Fruit fly (Drosophila melanogaster) whole organism, embryonic: Measurements from ENCODE around the gene CG18744.

Source experiments
- BEAF-32 ChIP-seq: fragments of 200-800 bp; sonication (Bioruptor generic); optimal IDR thresholded peaks from 3 replicates; lab custom pipeline; 2017; ENCODE audit warnings: missing biosample characterization, missing genetic modification characterization, mild to moderate bottlenecking, moderate library complexity, missing genetic modification reagents
- CG10147 ChIP-seq: fragments of 200-800 bp; sonication (Bioruptor generic); optimal IDR thresholded peaks from 2 replicates; lab custom pipeline; 2019; ENCODE audit warnings: missing biosample characterization, mild to moderate bottlenecking, missing genetic modification characterization, moderate library complexity
- CG10209 ChIP-seq: fragments of 200-800 bp; sonication (Bioruptor generic); optimal IDR thresholded peaks from 3 replicates; lab custom pipeline; 2017; ENCODE audit warnings: missing biosample characterization, mild to moderate bottlenecking, missing genetic modification characterization, missing genetic modification reagents
- CG10274 ChIP-seq: fragments of 200-800 bp; sonication (Bioruptor generic); optimal IDR thresholded peaks from 3 replicates; lab custom pipeline; 2017; ENCODE audit warnings: missing biosample characterization, mild to moderate bottlenecking, missing genetic modification characterization
- CG10543 ChIP-seq: fragments of 200-800 bp; sonication (Bioruptor generic); optimal IDR thresholded peaks from 3 replicates; lab custom pipeline; 2017; ENCODE audit warnings: missing biosample characterization, mild to moderate bottlenecking, missing genetic modification characterization, moderate library complexity
- CG10565 ChIP-seq: fragments of 200-800 bp; sonication (Bioruptor generic); optimal IDR thresholded peaks from 3 replicates; lab custom pipeline; 2016; ENCODE audit warnings: missing biosample characterization, mild to moderate bottlenecking, missing genetic modification characterization
- CG12769 ChIP-seq: fragments of 200-800 bp; sonication (Bioruptor generic); optimal IDR thresholded peaks from 2 replicates; lab custom pipeline; 2019; ENCODE audit warnings: missing biosample characterization, mild to moderate bottlenecking, missing genetic modification characterization, moderate library complexity
- CG15011 ChIP-seq: fragments of 200-800 bp; sonication (Bioruptor generic); optimal IDR thresholded peaks from 3 replicates; lab custom pipeline; 2018; ENCODE audit warnings: missing biosample characterization, mild to moderate bottlenecking, missing genetic modification characterization
- CG1529 ChIP-seq: fragments of 200-800 bp; sonication (Bioruptor generic); optimal IDR thresholded peaks from 3 replicates; lab custom pipeline; 2018; ENCODE audit warnings: missing biosample characterization, missing genetic modification characterization
- CG15514 ChIP-seq: fragments of 200-800 bp; sonication (Bioruptor generic); optimal IDR thresholded peaks from 3 replicates; lab custom pipeline; 2017; ENCODE audit warnings: missing biosample characterization, missing genetic modification characterization, mild to moderate bottlenecking, moderate library complexity, missing genetic modification reagents
- CG34376 ChIP-seq: fragments of 200-800 bp; sonication (Bioruptor generic); optimal IDR thresholded peaks from 2 replicates; lab custom pipeline; 2018; ENCODE audit warnings: missing biosample characterization, mild to moderate bottlenecking, missing genetic modification characterization
- CG4404 ChIP-seq: fragments of 200-800 bp; sonication (Bioruptor generic); IDR thresholded peaks from 2 replicates; pipeline ENCODE4 v1.3.6; 2022; ENCODE audit warnings: missing biosample characterization, missing genetic modification characterization
- CG6683 ChIP-seq: fragments of 200-800 bp; sonication (Bioruptor generic); optimal IDR thresholded peaks from 2 replicates; lab custom pipeline; 2017; ENCODE audit warnings: missing biosample characterization, mild to moderate bottlenecking, missing genetic modification characterization, missing genetic modification reagents
- CG6791 ChIP-seq: fragments of 200-800 bp; sonication (Bioruptor generic); IDR thresholded peaks from 3 replicates; pipeline ENCODE4 v1.3.6; 2022; ENCODE audit warnings: missing biosample characterization, missing genetic modification characterization; ENCODE audit not compliant: partially characterized antibody
- CG7357 ChIP-seq: fragments of 200-800 bp; sonication (Bioruptor generic); IDR thresholded peaks from 3 replicates; pipeline ENCODE4 v1.3.6; 2022; ENCODE audit warnings: missing biosample characterization, missing genetic modification characterization
- CG8765 ChIP-seq: fragments of 200-800 bp; sonication (Bioruptor generic); IDR thresholded peaks from 2 replicates; pipeline ENCODE4 v1.3.6; 2022; ENCODE audit warnings: missing biosample characterization, missing genetic modification characterization
- CG9876 ChIP-seq: fragments of 200-800 bp; sonication (Bioruptor generic); optimal IDR thresholded peaks from 2 replicates; lab custom pipeline; 2016; ENCODE audit warnings: missing biosample characterization, missing genetic modification characterization
- Dbx ChIP-seq: fragments of 200-800 bp; sonication (Bioruptor generic); IDR thresholded peaks from 3 replicates; pipeline ENCODE4 v1.3.6; 2022; ENCODE audit warnings: missing biosample characterization, missing genetic modification characterization
- Doc2 ChIP-seq: fragments of 200-800 bp; sonication (Bioruptor generic); IDR thresholded peaks from 2 replicates; pipeline ENCODE4 v1.3.6; 2022; ENCODE audit warnings: missing biosample characterization, missing genetic modification characterization
- GATAe ChIP-seq: fragments of 200-800 bp; sonication (Bioruptor generic); conservative IDR thresholded peaks from 2 replicates; pipeline ENCODE4 v1.3.6; 2022; ENCODE audit warnings: missing biosample characterization, missing genetic modification characterization
- HLH54F ChIP-seq: fragments of 200-800 bp; sonication (Bioruptor generic); optimal IDR thresholded peaks from 3 replicates; lab custom pipeline; 2016; ENCODE audit warnings: missing biosample characterization, missing genetic modification characterization
- HmgZ ChIP-seq: fragments of 200-800 bp; sonication (Bioruptor generic); optimal IDR thresholded peaks from 2 replicates; lab custom pipeline; 2018; ENCODE audit warnings: missing biosample characterization, mild to moderate bottlenecking, missing genetic modification characterization
- Hsf ChIP-seq: fragments of 200-800 bp; sonication (Bioruptor generic); optimal IDR thresholded peaks from 3 replicates; lab custom pipeline; 2016; ENCODE audit warnings: missing biosample characterization, missing genetic modification characterization
- Lim3 ChIP-seq: fragments of 200-800 bp; sonication (Bioruptor generic); IDR thresholded peaks from 2 replicates; pipeline ENCODE4 v1.3.6; 2022; ENCODE audit warnings: missing biosample characterization, missing genetic modification characterization
- MESR4 ChIP-seq: fragments of 200-800 bp; sonication (Bioruptor generic); optimal IDR thresholded peaks from 2 replicates; lab custom pipeline; 2018; ENCODE audit warnings: missing biosample characterization, mild to moderate bottlenecking, missing genetic modification characterization, moderate library complexity
- Mrtf ChIP-seq: fragments of 200-800 bp; sonication (Bioruptor generic); IDR thresholded peaks from 3 replicates; pipeline ENCODE4 v1.3.6; 2022; ENCODE audit warnings: missing biosample characterization, missing genetic modification characterization
- NFAT ChIP-seq: fragments of 200-800 bp; sonication (Bioruptor generic); IDR thresholded peaks from 2 replicates; pipeline ENCODE4 v1.3.6; 2022; ENCODE audit warnings: missing biosample characterization, missing genetic modification characterization
- Poxn ChIP-seq: fragments of 200-800 bp; sonication (Bioruptor generic); IDR thresholded peaks from 2 replicates; pipeline ENCODE4 v1.3.6; 2022; ENCODE audit warnings: missing biosample characterization, missing genetic modification characterization
- bab2 ChIP-seq: fragments of 200-800 bp; sonication (Bioruptor generic); optimal IDR thresholded peaks from 2 replicates; lab custom pipeline; 2016; ENCODE audit warnings: missing biosample characterization, missing genetic modification characterization
- cg ChIP-seq: fragments of 200-800 bp; sonication (Bioruptor generic); optimal IDR thresholded peaks from 3 replicates; lab custom pipeline; 2019; ENCODE audit warnings: missing biosample characterization, mild to moderate bottlenecking, missing genetic modification characterization, moderate library complexity
- chinmo ChIP-seq: fragments of 200-800 bp; sonication (Bioruptor generic); IDR thresholded peaks from 4 replicates; pipeline ENCODE4 v1.3.6; 2022; ENCODE audit warnings: missing biosample characterization, missing genetic modification characterization; ENCODE audit not compliant: partially characterized antibody
- dpn ChIP-seq, 2 experiments: fragments of 200-800 bp; sonication (Bioruptor generic); optimal IDR thresholded peaks; 3 replicates each; lab custom pipeline; 2016; ENCODE audit warnings: missing biosample characterization in 2 of 2, missing genetic modification characterization in 2 of 2
- exex ChIP-seq: fragments of 200-800 bp; sonication (Bioruptor generic); optimal IDR thresholded peaks from 4 replicates; lab custom pipeline; 2018; ENCODE audit warnings: missing biosample characterization, mild to moderate bottlenecking, missing genetic modification characterization, moderate library complexity
- eyg ChIP-seq: fragments of 200-800 bp; sonication (Bioruptor generic); optimal IDR thresholded peaks from 3 replicates; lab custom pipeline; 2016; ENCODE audit warnings: missing biosample characterization, missing genetic modification characterization
- fd64A ChIP-seq: fragments of 200-800 bp; sonication (Bioruptor generic); optimal IDR thresholded peaks from 3 replicates; lab custom pipeline; 2018; ENCODE audit warnings: missing biosample characterization, mild to moderate bottlenecking, missing genetic modification characterization
- fru ChIP-seq: fragments of >200 bp; optimal IDR thresholded peaks from 2 replicates; lab custom pipeline; 2017
- gcm ChIP-seq: fragments of 200-800 bp; sonication (Bioruptor generic); optimal IDR thresholded peaks from 2 replicates; lab custom pipeline; 2019; ENCODE audit warnings: missing biosample characterization, mild to moderate bottlenecking, missing genetic modification characterization, moderate library complexity
- grn ChIP-seq: fragments of 200-800 bp; sonication (Bioruptor generic); optimal IDR thresholded peaks from 3 replicates; lab custom pipeline; 2017; ENCODE audit warnings: missing biosample characterization, missing genetic modification characterization
- gsb-n ChIP-seq: fragments of 200-800 bp; sonication (Bioruptor generic); optimal IDR thresholded peaks from 3 replicates; lab custom pipeline; 2018; ENCODE audit warnings: missing biosample characterization, mild to moderate bottlenecking, missing genetic modification characterization
- kay ChIP-seq: fragments of 200-800 bp; sonication (Bioruptor generic); optimal IDR thresholded peaks from 2 replicates; lab custom pipeline; 2016; ENCODE audit warnings: missing biosample characterization, missing genetic modification characterization
- lab ChIP-seq: fragments of 200-800 bp; sonication (Bioruptor generic); optimal IDR thresholded peaks from 3 replicates; lab custom pipeline; 2017; ENCODE audit warnings: missing biosample characterization, missing genetic modification characterization, mild to moderate bottlenecking, moderate library complexity, missing genetic modification reagents
- lmd ChIP-seq: fragments of 200-800 bp; sonication (Bioruptor generic); IDR thresholded peaks from 2 replicates; pipeline ENCODE4 v1.3.6; 2022; ENCODE audit warnings: missing biosample characterization, missing genetic modification characterization
- mirr ChIP-seq: fragments of 200-800 bp; sonication (Bioruptor generic); optimal IDR thresholded peaks from 3 replicates; lab custom pipeline; 2018; ENCODE audit warnings: missing biosample characterization, mild to moderate bottlenecking, missing genetic modification characterization
- nerfin-2 ChIP-seq: fragments of 200-800 bp; sonication (Bioruptor generic); IDR thresholded peaks from 2 replicates; pipeline ENCODE4 v1.3.6; 2022; ENCODE audit warnings: missing biosample characterization, missing genetic modification characterization; ENCODE audit not compliant: partially characterized antibody
- nom ChIP-seq: fragments of 200-800 bp; sonication (Bioruptor generic); optimal IDR thresholded peaks from 2 replicates; lab custom pipeline; 2017; ENCODE audit warnings: missing biosample characterization, missing genetic modification characterization, mild to moderate bottlenecking, moderate library complexity, missing genetic modification reagents
- pum ChIP-seq: fragments of 200-800 bp; sonication (Bioruptor generic); optimal IDR thresholded peaks from 2 replicates; lab custom pipeline; 2016; ENCODE audit warnings: missing biosample characterization, missing genetic modification characterization
- pzg ChIP-seq: fragments of 200-800 bp; sonication (Bioruptor generic); optimal IDR thresholded peaks from 3 replicates; lab custom pipeline; 2018; ENCODE audit warnings: missing biosample characterization, mild to moderate bottlenecking, missing genetic modification characterization, moderate library complexity
- slou ChIP-seq: fragments of 200-800 bp; sonication (Bioruptor generic); optimal IDR thresholded peaks from 3 replicates; lab custom pipeline; 2016; ENCODE audit warnings: missing biosample characterization, missing genetic modification characterization
- sug ChIP-seq: fragments of 200-800 bp; optimal IDR thresholded peaks from 2 replicates; lab custom pipeline; 2019; ENCODE audit warnings: missing biosample characterization, mild to moderate bottlenecking, missing genetic modification characterization, moderate library complexity
- unpg ChIP-seq: fragments of 200-800 bp; sonication (Bioruptor generic); optimal IDR thresholded peaks from 3 replicates; lab custom pipeline; 2018; ENCODE audit warnings: missing biosample characterization, mild to moderate bottlenecking, missing genetic modification characterization, moderate library complexity
- wek ChIP-seq: fragments of 200-800 bp; sonication (Bioruptor generic); optimal IDR thresholded peaks from 3 replicates; lab custom pipeline; 2018; ENCODE audit warnings: missing biosample characterization, mild to moderate bottlenecking, missing genetic modification characterization, moderate library complexity

Gene CG18744

DNA sequence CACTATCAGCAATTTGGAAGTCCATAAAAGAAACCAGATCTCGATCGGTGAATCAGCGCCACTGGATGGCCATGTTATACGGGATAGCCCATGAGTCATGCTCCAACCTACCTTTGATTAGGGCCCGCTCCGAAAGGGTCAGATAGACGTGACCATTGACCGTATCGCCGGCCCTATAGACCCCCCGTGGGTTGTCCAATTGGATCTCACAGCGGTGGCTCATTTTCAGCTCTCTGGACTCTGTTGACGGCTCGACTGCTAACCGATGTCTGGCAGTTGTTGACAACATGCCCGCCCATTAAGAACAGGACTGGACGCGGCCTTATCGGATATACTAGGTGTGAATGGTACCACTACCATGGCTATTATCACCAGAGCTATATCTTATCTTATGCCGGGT is at the start of gene CG18744:
CG18744 (minus strand) TSS at position 247 of the 400 bp plus-strand sequence.
- TF ChIP-seq fru (lab: Kevin White, UChicago) (no peak), CG4404 (GFP tag; lab: Robert Waterston, UW) (no peak), HLH54F (GFP tag; lab: Kevin White, UChicago) (no peak), Lim3 (GFP tag; lab: Robert Waterston, UW) (0 out of 2 replicates have a peak, but pooled peaks have one; percentile 26), NFAT (GFP tag; lab: Robert Waterston, UW) (0 out of 2 replicates have a peak, but pooled peaks have one; percentile 25), CG10274 (no peak), MESR4 (no peak), wek (GFP tag; lab: Kevin White, UChicago) (no peak), mirr (GFP tag; lab: Kevin White, UChicago) (peak; percentile 54), Poxn (GFP tag; lab: Robert Waterston, UW) (no peak), CG34376 (GFP tag; lab: Kevin White, UChicago) (peak; percentile 57), grn (peak; percentile 63), CG6791 (GFP tag; lab: Robert Waterston, UW) (no peak), CG10543 (GFP tag; lab: Kevin White, UChicago) (no peak), CG6683 (GFP tag; lab: Kevin White, UChicago) (no peak), unpg (GFP tag; lab: Kevin White, UChicago) (no peak), fd64A (GFP tag; lab: Kevin White, UChicago) (no peak), CG15514 (no peak), lmd (GFP tag; lab: Robert Waterston, UW) (no peak), kay (peak; percentile 24), gsb-n (no peak), cg (GFP tag; lab: Kevin White, UChicago) (no peak), chinmo (0 out of 4 replicates have a peak, but pooled peaks have one; percentile 16), sug (tag; lab: Kevin White, UChicago) (peak; percentile 100), CG10209 (no peak), CG1529 (no peak), GATAe (GFP tag; lab: Robert Waterston, UW) (peak; percentile 84), nerfin-2 (GFP tag; lab: Robert Waterston, UW) (no peak), slou (no peak), lab (GFP tag; lab: Kevin White, UChicago) (peak; percentile 23), eyg (GFP tag; lab: Kevin White, UChicago) (no peak), pzg (no peak), CG15011 (GFP tag; lab: Kevin White, UChicago) (no peak), pum (GFP tag; lab: Kevin White, UChicago) (no peak), exex (tag; lab: Kevin White, UChicago) (peak; percentile 70), CG9876 (GFP tag; lab: Kevin White, UChicago) (no peak), bab2 (GFP tag; lab: Kevin White, UChicago) (no peak), BEAF-32 (GFP tag; lab: Kevin White, UChicago) (no peak), Mrtf (GFP tag; lab: Robert Waterston, UW) (no peak), nom (GFP tag; lab: Kevin White, UChicago) (no peak), CG12769 (tag; lab: Kevin White, UChicago) (no peak), Dbx (GFP tag; lab: Robert Waterston, UW) (no peak), dpn (GFP tag; optimal IDR thresholded peaks at IDR 0.05; lab: Kevin White, UChicago) (no peak), gcm (GFP tag; lab: Kevin White, UChicago) (no peak), CG8765 (no peak), HmgZ (tag; lab: Kevin White, UChicago) (peak; percentile 44), CG10147 (GFP tag; lab: Kevin White, UChicago) (no peak), Hsf (GFP tag; lab: Kevin White, UChicago) (no peak), CG10565 (GFP tag; lab: Kevin White, UChicago) (no peak), CG7357 (no peak), Doc2 (GFP tag; lab: Robert Waterston, UW) (no peak)
